Worm (Caenorhabditis elegans): ENCODE data around the gene str-94.

ce11 chrV:9219390-9219733, 29.7 kb downstream of the str-94 start:
- TF ChIP-seq blmp-1 (tag; optimal IDR thresholded peaks at IDR 0.05) (no peak), sptf-1 (tag; optimal IDR thresholded peaks at IDR 0.05) (no peak), unc-120 (tag; optimal IDR thresholded peaks at IDR 0.05; ENCODE audit: poor library complexity, severe bottlenecking) (no peak), unc-62 (GFP tag; optimal IDR thresholded peaks at IDR 0.05) (no peak), nhr-237 (tag; optimal IDR thresholded peaks at IDR 0.05) (no peak), snpc-4 (tag; optimal IDR thresholded peaks at IDR 0.05) (no peak)
